Worm (Caenorhabditis elegans) whole organism, dauer: ENCODE results near the gene T02E9.6.
"Not testable (repeated sequence)": the region's sequence is repeated elsewhere in the genome, so short reads cannot be mapped to it uniquely, and the experiment has no call there.

Source experiments
- unc-62 ChIP-seq: sonication (generic microtip); optimal IDR thresholded peaks from 2 replicates; lab custom pipeline; 2017; ENCODE audit warnings: missing biosample characterization, missing genetic modification reagents, missing genetic modification characterization

Gene T02E9.6

ce11 chrV:11300539-11300938 lies 33.6 kb downstream of the T02E9.6 start, which contains the start of gene srh-47:
Gene srh-47, minus strand, starts transcription at chrV:11300639.
- TF ChIP-seq unc-62: no peak

DNA sequence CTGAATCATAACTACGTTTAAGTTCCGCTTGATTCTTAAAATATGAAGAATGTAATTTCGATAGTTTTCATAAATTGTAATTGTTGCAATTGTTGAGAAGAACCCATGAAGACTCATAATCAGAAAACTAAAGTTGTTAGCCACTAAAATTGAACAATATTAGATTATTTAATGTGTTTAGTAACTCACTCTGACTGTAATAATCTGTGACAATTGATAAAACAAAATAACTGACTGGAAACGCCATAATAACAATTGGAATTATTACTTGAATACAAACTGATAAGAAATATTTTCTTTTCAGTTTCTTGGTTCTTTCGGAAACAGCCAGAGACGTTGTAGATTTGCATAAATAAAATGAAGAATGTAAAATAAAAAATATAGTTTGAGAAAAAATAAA lies 34.7 kb downstream of the T02E9.6 start:
- no peak for TF ChIP-seq unc-62

ce11 chrV:11298632-11299031 lies 35.5 kb downstream of the T02E9.6 start, which contains the start of gene T03F7.5:
Gene T03F7.5, minus strand, starts transcription at chrV:11298732.
- TF ChIP-seq unc-62: no peak

DNA sequence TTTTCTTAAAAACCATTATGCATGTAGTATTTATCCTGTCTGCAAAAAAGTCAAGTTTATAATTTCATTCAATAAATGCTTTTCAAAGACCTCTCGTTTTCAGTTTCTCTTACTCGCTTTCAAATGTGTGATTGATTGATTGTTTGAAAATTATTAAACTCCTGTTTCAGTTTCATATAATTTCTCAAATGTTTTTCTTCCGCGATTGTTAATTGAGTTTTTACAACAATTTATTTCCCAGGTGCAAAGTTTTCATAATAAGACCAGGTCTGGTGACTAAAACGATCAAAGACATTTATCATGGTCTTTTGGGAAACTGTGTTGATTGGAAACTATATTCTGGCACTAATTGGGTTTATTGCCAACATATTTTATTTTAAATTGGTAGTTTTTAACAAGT lies 39.7 kb downstream of the T02E9.6 start, which contains the start of gene T03F7.6:
TSS of gene T03F7.6 (plus strand) at position 301 of the 400 bp plus-strand sequence.
- no peak for TF ChIP-seq unc-62

ce11 chrV:11292682-11293081 lies 41.4 kb downstream of the T02E9.6 start:
- no peak for TF ChIP-seq unc-62

- TF ChIP-seq unc-62: no peak
These were observed 43.2 kb downstream of the T02E9.6 start, which contains the start of gene C03E10.1 for ce11 chrV:11290888-11291287. Gene C03E10.1, plus strand, starts transcription at chrV:11291188.

DNA sequence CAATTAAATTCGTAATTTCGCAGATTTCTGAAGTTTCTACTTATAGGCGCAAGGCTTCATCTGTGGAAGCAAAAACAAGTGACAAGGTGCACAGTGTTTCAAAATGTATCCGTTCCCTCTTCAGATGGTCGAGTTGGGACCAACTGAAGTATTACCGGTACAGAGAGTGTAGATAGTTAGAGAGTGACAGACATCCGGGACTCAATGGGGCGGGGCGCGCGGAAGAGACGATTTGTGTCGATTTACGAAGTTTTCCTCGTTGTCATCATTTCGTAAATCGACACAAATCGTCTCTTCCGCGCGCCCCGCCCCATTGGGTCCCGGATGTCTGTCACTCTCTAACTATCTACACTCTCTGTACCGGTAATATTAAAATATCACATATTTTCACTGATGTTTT lies 48.0 kb downstream of the T02E9.6 start, which contains the start of gene C03E10.3:
TSS of gene C03E10.3 (plus strand) at position 301 of the 400 bp plus-strand sequence.
- not testable (repeated sequence) for TF ChIP-seq unc-62
